Worm (Caenorhabditis elegans) whole organism, mixed stage, embryonic: Measurements from ENCODE around the gene F13B9.2.

Source experiments
- ceh-39 ChIP-seq: fragments of 150-350 bp; optimal IDR thresholded peaks from 2 replicates; lab custom pipeline; 2014; ENCODE audit warnings: missing biosample characterization, missing genetic modification characterization
- drap-1 ChIP-seq: fragments of 200-800 bp; sonication (Bioruptor generic); optimal IDR thresholded peaks from 3 replicates; lab custom pipeline; 2018; ENCODE audit warnings: mild to moderate bottlenecking, missing genetic modification characterization, missing compliant biosample characterization
- elt-3 ChIP-seq: fragments of 150-350 bp; optimal IDR thresholded peaks from 2 replicates; lab custom pipeline; 2014; ENCODE audit warnings: missing biosample characterization, missing genetic modification characterization
- hlh-1 ChIP-seq: fragments of 150-350 bp; optimal IDR thresholded peaks from 2 replicates; lab custom pipeline; 2014; ENCODE audit warnings: missing biosample characterization, missing genetic modification reagents, missing genetic modification characterization
- lsy-2 ChIP-seq: fragments of 150-350 bp; optimal IDR thresholded peaks from 2 replicates; lab custom pipeline; 2014; ENCODE audit warnings: missing biosample characterization, missing genetic modification characterization
- nhr-237 ChIP-seq: fragments of 150-350 bp; optimal IDR thresholded peaks from 2 replicates; lab custom pipeline; 2014; ENCODE audit warnings: missing biosample characterization, missing genetic modification characterization
- nhr-28 ChIP-seq: fragments of 150-350 bp; optimal IDR thresholded peaks from 2 replicates; lab custom pipeline; 2014; ENCODE audit warnings: missing biosample characterization, missing genetic modification characterization
- snpc-4 ChIP-seq: fragments of 150-350 bp; optimal IDR thresholded peaks from 2 replicates; lab custom pipeline; 2014; ENCODE audit warnings: missing biosample characterization, missing genetic modification characterization
- sptf-1 ChIP-seq: sonication (generic microtip); optimal IDR thresholded peaks from 2 replicates; lab custom pipeline; 2017; ENCODE audit warnings: mild to moderate bottlenecking, missing genetic modification characterization, moderate library complexity, missing compliant biosample characterization
- unc-62 ChIP-seq: fragments of 150-350 bp; optimal IDR thresholded peaks from 2 replicates; lab custom pipeline; 2014; ENCODE audit warnings: missing biosample characterization, missing genetic modification reagents, missing genetic modification characterization
- zip-8 ChIP-seq: fragments of 150-350 bp; optimal IDR thresholded peaks from 2 replicates; lab custom pipeline; 2014; ENCODE audit warnings: missing biosample characterization, missing genetic modification characterization
- ztf-11 ChIP-seq: fragments of 150-350 bp; optimal IDR thresholded peaks from 2 replicates; lab custom pipeline; 2014; ENCODE audit warnings: missing biosample characterization, missing genetic modification characterization

DNA sequence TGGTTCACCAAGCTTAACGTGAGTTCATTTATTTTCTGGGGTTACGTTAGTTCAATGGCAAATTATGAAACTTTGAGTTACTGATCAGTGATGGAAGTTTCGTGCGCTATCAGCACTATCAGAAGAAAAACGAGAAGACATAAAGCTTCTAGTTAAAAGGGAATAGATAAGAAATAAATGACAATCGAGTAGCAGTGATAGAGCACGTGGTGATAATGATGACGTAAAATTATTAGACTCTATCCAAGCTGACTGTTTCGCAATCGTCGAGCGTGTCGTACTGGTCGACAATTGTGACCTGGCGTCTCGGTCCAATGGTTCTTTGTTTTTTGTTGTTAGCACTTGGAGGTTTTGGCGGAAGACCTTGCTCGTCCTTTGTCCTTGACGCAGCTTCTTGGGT is 42.4 kb upstream of the F13B9.2 start:
- TF ChIP-seq ztf-11 (no peak), snpc-4 (tag; lab: Kevin White, UChicago) (no peak), lsy-2 (tag; lab: Kevin White, UChicago) (no peak), hlh-1 (tag; lab: Kevin White, UChicago) (no peak), sptf-1 (tag; lab: Kevin White, UChicago) (no peak), zip-8 (no peak), ceh-39 (tag; lab: Kevin White, UChicago) (no peak), drap-1 (GFP tag; lab: Kevin White, UChicago) (no peak), nhr-237 (tag; lab: Kevin White, UChicago) (no peak), elt-3 (no peak), nhr-28 (tag; lab: Kevin White, UChicago) (no peak), unc-62 (GFP tag; lab: Kevin White, UChicago) (no peak)
